Fruit fly (Drosophila melanogaster) whole organism, embryonic: Measurements from ENCODE around the gene Cyp313b1.
A peak's percentile ranks its signal among the peaks of the same experiment; 100 is the strongest.

ENCODE experiments used
- Abd-B ChIP-seq: fragments of 200-800 bp; sonication (Bioruptor generic); optimal IDR thresholded peaks from 2 replicates; lab custom pipeline; 2018; ENCODE audit warnings: missing biosample characterization, mild to moderate bottlenecking, missing genetic modification characterization, moderate library complexity
- CG10274 ChIP-seq: fragments of 200-800 bp; sonication (Bioruptor generic); optimal IDR thresholded peaks from 3 replicates; lab custom pipeline; 2017; ENCODE audit warnings: missing biosample characterization, mild to moderate bottlenecking, missing genetic modification characterization
- CG10462 ChIP-seq: fragments of 200-800 bp; sonication (Bioruptor generic); optimal IDR thresholded peaks from 2 replicates; lab custom pipeline; 2016; ENCODE audit warnings: missing biosample characterization, missing genetic modification characterization
- CG11723 ChIP-seq: fragments of 200-800 bp; sonication (Bioruptor generic); optimal IDR thresholded peaks from 2 replicates; lab custom pipeline; 2017; ENCODE audit warnings: missing biosample characterization, mild to moderate bottlenecking, missing genetic modification characterization
- CG17568 ChIP-seq: fragments of 200-800 bp; sonication (Bioruptor generic); optimal IDR thresholded peaks from 2 replicates; lab custom pipeline; 2018; ENCODE audit warnings: missing biosample characterization, mild to moderate bottlenecking, missing genetic modification characterization, moderate library complexity
- CG18262 ChIP-seq: fragments of 200-800 bp; optimal IDR thresholded peaks from 3 replicates; lab custom pipeline; 2019; ENCODE audit warnings: missing biosample characterization, mild to moderate bottlenecking, missing genetic modification characterization, moderate library complexity
- CG31224 ChIP-seq: fragments of 200-800 bp; sonication (Bioruptor generic); IDR thresholded peaks from 2 replicates; pipeline ENCODE4 v1.3.6; 2022; ENCODE audit warnings: missing biosample characterization, missing genetic modification characterization
- CG31441 ChIP-seq: fragments of 200-800 bp; sonication (Bioruptor generic); IDR thresholded peaks from 2 replicates; pipeline ENCODE4 v1.3.6; 2022; ENCODE audit warnings: missing biosample characterization, missing genetic modification characterization
- CG34376 ChIP-seq: fragments of 200-800 bp; sonication (Bioruptor generic); optimal IDR thresholded peaks from 2 replicates; lab custom pipeline; 2018; ENCODE audit warnings: missing biosample characterization, mild to moderate bottlenecking, missing genetic modification characterization
- CG43689 ChIP-seq: fragments of 200-800 bp; sonication (Bioruptor generic); IDR thresholded peaks from 2 replicates; pipeline ENCODE4 v1.3.6; 2022; ENCODE audit warnings: missing biosample characterization, missing genetic modification characterization
- CG4617 ChIP-seq: fragments of 200-800 bp; sonication (Bioruptor generic); optimal IDR thresholded peaks from 3 replicates; lab custom pipeline; 2016; ENCODE audit warnings: missing biosample characterization, missing genetic modification characterization, borderline replicate concordance
- CG4820 ChIP-seq: fragments of 200-800 bp; sonication (Bioruptor generic); optimal IDR thresholded peaks from 3 replicates; lab custom pipeline; 2016; ENCODE audit warnings: missing biosample characterization, missing genetic modification characterization
- CG5245 ChIP-seq: fragments of 200-800 bp; sonication (Bioruptor generic); optimal IDR thresholded peaks from 3 replicates; lab custom pipeline; 2016; ENCODE audit warnings: missing biosample characterization, missing genetic modification characterization
- CG7745 ChIP-seq: fragments of 200-800 bp; sonication (Bioruptor generic); optimal IDR thresholded peaks from 2 replicates; lab custom pipeline; 2018; ENCODE audit warnings: missing biosample characterization, mild to moderate bottlenecking, missing genetic modification characterization, moderate library complexity
- CG7987 ChIP-seq: fragments of 200-800 bp; sonication (Bioruptor generic); optimal IDR thresholded peaks from 2 replicates; lab custom pipeline; 2018; ENCODE audit warnings: missing biosample characterization, mild to moderate bottlenecking, missing genetic modification characterization, moderate library complexity
- CG8290 ChIP-seq, 3 experiments: fragments of 200-800 bp; sonication (Bioruptor generic); optimal IDR thresholded peaks; 2 replicates each; lab custom pipeline; 2016 to 2019; ENCODE audit warnings: missing biosample characterization in 3 of 3, missing genetic modification characterization in 3 of 3, mild to moderate bottlenecking in 2 of 3, moderate library complexity in 1 of 3
- CG8924 ChIP-seq: fragments of 200-800 bp; optimal IDR thresholded peaks from 3 replicates; lab custom pipeline; 2019; ENCODE audit warnings: missing biosample characterization, mild to moderate bottlenecking, missing genetic modification characterization, moderate library complexity
- CG9215 ChIP-seq: fragments of 200-800 bp; sonication (Bioruptor generic); IDR thresholded peaks from 2 replicates; pipeline ENCODE4 v1.3.6; 2022; ENCODE audit warnings: missing biosample characterization, missing genetic modification characterization
- CG9727 ChIP-seq: fragments of 200-800 bp; sonication (Bioruptor generic); optimal IDR thresholded peaks from 3 replicates; lab custom pipeline; 2017; ENCODE audit warnings: missing biosample characterization, mild to moderate bottlenecking, missing genetic modification characterization
- Dll ChIP-seq: fragments of 200-800 bp; sonication (Bioruptor generic); IDR thresholded peaks from 4 replicates; pipeline ENCODE4 v1.3.6; 2022; ENCODE audit warnings: missing biosample characterization, missing genetic modification characterization; ENCODE audit not compliant: partially characterized antibody
- Doc3 ChIP-seq: fragments of 200-800 bp; sonication (Bioruptor generic); IDR thresholded peaks from 3 replicates; pipeline ENCODE4 v1.3.6; 2022; ENCODE audit warnings: missing biosample characterization, missing genetic modification characterization; ENCODE audit not compliant: partially characterized antibody
- E2f2 ChIP-seq: fragments of 200-800 bp; sonication (Bioruptor generic); IDR thresholded peaks from 2 replicates; pipeline ENCODE4 v1.3.6; 2022; ENCODE audit warnings: missing biosample characterization, missing genetic modification characterization
- Fer2 ChIP-seq: fragments of 200-800 bp; sonication (Bioruptor generic); optimal IDR thresholded peaks from 2 replicates; lab custom pipeline; 2018; ENCODE audit warnings: missing biosample characterization, mild to moderate bottlenecking, missing genetic modification characterization, moderate library complexity
- MTF-1 ChIP-seq: fragments of 200-800 bp; sonication (Bioruptor generic); optimal IDR thresholded peaks from 2 replicates; lab custom pipeline; 2018; ENCODE audit warnings: missing biosample characterization, mild to moderate bottlenecking, missing genetic modification characterization, borderline replicate concordance
- Meics ChIP-seq: fragments of 200-800 bp; sonication (Bioruptor generic); optimal IDR thresholded peaks from 2 replicates; lab custom pipeline; 2017; ENCODE audit warnings: missing biosample characterization, mild to moderate bottlenecking, missing genetic modification characterization
- Optix ChIP-seq: fragments of 200-800 bp; sonication (Bioruptor generic); IDR thresholded peaks from 3 replicates; pipeline ENCODE4 v1.3.6; 2022; ENCODE audit warnings: missing biosample characterization, missing genetic modification characterization
- Stat92E ChIP-seq, 3 experiments: fragments of >200 bp in 2 of 3; fragments of 200-800 bp in 1 of 3; sonication (Bioruptor generic) in 1 of 3; optimal IDR thresholded peaks; 2 replicates each; lab custom pipeline; 2017 to 2019; ENCODE audit warnings: missing biosample characterization in 3 of 3, missing genetic modification characterization in 3 of 3, mild to moderate bottlenecking in 1 of 3, moderate library complexity in 1 of 3
- Vsx1 ChIP-seq: fragments of 200-800 bp; sonication (Bioruptor generic); optimal IDR thresholded peaks from 2 replicates; lab custom pipeline; 2017; ENCODE audit warnings: missing biosample characterization, mild to moderate bottlenecking, missing genetic modification characterization, missing genetic modification reagents
- Xbp1 ChIP-seq: fragments of 200-800 bp; sonication (Bioruptor generic); optimal IDR thresholded peaks from 3 replicates; lab custom pipeline; 2016; ENCODE audit warnings: missing biosample characterization, mild to moderate bottlenecking, missing genetic modification characterization
- aop ChIP-seq: fragments of 200-800 bp; sonication (Bioruptor generic); IDR thresholded peaks from 2 replicates; pipeline ENCODE4 v1.3.6; 2022; ENCODE audit warnings: missing biosample characterization, missing genetic modification characterization
- bowl ChIP-seq: fragments of 200-800 bp; sonication (Bioruptor generic); IDR thresholded peaks from 2 replicates; pipeline ENCODE4 v1.3.6; 2022; ENCODE audit warnings: missing biosample characterization, missing genetic modification characterization
- bsh ChIP-seq, 2 experiments: fragments of 200-800 bp; sonication (Bioruptor generic); optimal IDR thresholded peaks; 2 replicates each; lab custom pipeline; 2017 to 2018; ENCODE audit warnings: mild to moderate bottlenecking in 2 of 2, missing biosample characterization in 2 of 2, missing genetic modification characterization in 2 of 2, moderate library complexity in 1 of 2
- gce ChIP-seq: fragments of 200-800 bp; sonication (Bioruptor generic); IDR thresholded peaks from 3 replicates; pipeline ENCODE4 v1.3.6; 2022; ENCODE audit warnings: missing biosample characterization, missing genetic modification characterization
- insv ChIP-seq, 2 experiments: fragments of 200-800 bp; sonication (Bioruptor generic); optimal IDR thresholded peaks; 3 replicates each; lab custom pipeline; 2016 to 2018; ENCODE audit warnings: missing biosample characterization in 2 of 2, missing genetic modification characterization in 2 of 2
- lab ChIP-seq: fragments of 200-800 bp; sonication (Bioruptor generic); optimal IDR thresholded peaks from 3 replicates; lab custom pipeline; 2017; ENCODE audit warnings: missing biosample characterization, missing genetic modification characterization, mild to moderate bottlenecking, moderate library complexity, missing genetic modification reagents
- mirr ChIP-seq: fragments of 200-800 bp; sonication (Bioruptor generic); optimal IDR thresholded peaks from 3 replicates; lab custom pipeline; 2018; ENCODE audit warnings: missing biosample characterization, mild to moderate bottlenecking, missing genetic modification characterization
- mld ChIP-seq: fragments of 200-800 bp; sonication (Bioruptor generic); IDR thresholded peaks from 3 replicates; pipeline ENCODE4 v1.3.6; 2022; ENCODE audit warnings: missing biosample characterization, missing genetic modification characterization; ENCODE audit not compliant: partially characterized antibody
- odd ChIP-seq: fragments of 200-800 bp; sonication (Bioruptor generic); optimal IDR thresholded peaks from 2 replicates; lab custom pipeline; 2017; ENCODE audit warnings: missing biosample characterization, mild to moderate bottlenecking, missing genetic modification characterization
- onecut ChIP-seq: fragments of 200-800 bp; sonication (Bioruptor generic); IDR thresholded peaks from 2 replicates; pipeline ENCODE4 v1.3.6; 2022; ENCODE audit warnings: missing biosample characterization, missing genetic modification characterization
- seq ChIP-seq: fragments of 200-800 bp; sonication (Bioruptor generic); IDR thresholded peaks from 2 replicates; pipeline ENCODE4 v1.3.6; 2022; ENCODE audit warnings: missing biosample characterization, missing genetic modification characterization
- sob ChIP-seq: fragments of 200-800 bp; sonication (Bioruptor generic); IDR thresholded peaks from 2 replicates; pipeline ENCODE4 v1.3.6; 2022; ENCODE audit warnings: missing biosample characterization, missing genetic modification characterization
- sqz ChIP-seq: fragments of 200-800 bp; sonication (Bioruptor generic); optimal IDR thresholded peaks from 3 replicates; lab custom pipeline; 2018; ENCODE audit warnings: missing biosample characterization, mild to moderate bottlenecking, missing genetic modification characterization
- sr ChIP-seq: fragments of 200-800 bp; sonication (Bioruptor generic); IDR thresholded peaks from 3 replicates; pipeline ENCODE4 v1.3.6; 2022; ENCODE audit warnings: missing biosample characterization, missing genetic modification characterization
- tio ChIP-seq: fragments of 200-800 bp; sonication (Bioruptor generic); optimal IDR thresholded peaks from 2 replicates; lab custom pipeline; 2017; ENCODE audit warnings: missing biosample characterization, missing genetic modification characterization, inconsistent platforms
- trem ChIP-seq: fragments of 200-800 bp; optimal IDR thresholded peaks from 3 replicates; lab custom pipeline; 2019; ENCODE audit warnings: missing biosample characterization, mild to moderate bottlenecking, missing genetic modification characterization, moderate library complexity
- trh ChIP-seq: fragments of 200-800 bp; sonication (Bioruptor generic); optimal IDR thresholded peaks from 2 replicates; lab custom pipeline; 2016; ENCODE audit warnings: missing biosample characterization, missing genetic modification characterization
- tx ChIP-seq: fragments of 200-800 bp; sonication (Bioruptor generic); optimal IDR thresholded peaks from 2 replicates; lab custom pipeline; 2016; ENCODE audit warnings: missing biosample characterization, missing genetic modification characterization
- vfl ChIP-seq: fragments of 200-800 bp; sonication (Bioruptor generic); optimal IDR thresholded peaks from 2 replicates; lab custom pipeline; 2016; ENCODE audit warnings: missing biosample characterization, missing genetic modification characterization
- yki ChIP-seq: fragments of >200 bp; optimal IDR thresholded peaks from 3 replicates; lab custom pipeline; 2018

The Cyp313b1 gene

dm6 chr3R:8694110-8694826, 48.8 kb upstream of the Cyp313b1 start (continued):
- TF ChIP-seq CG18262 (tag; lab: Kevin White, UChicago) (no peak), Meics (GFP tag; lab: Kevin White, UChicago) (peak; percentile 54), mirr (GFP tag; lab: Kevin White, UChicago) (peak; percentile 54), Fer2 (peak; percentile 30), CG43689 (no peak), CG4820 (no peak), CG7745 (tag; lab: Kevin White, UChicago) (no peak), CG9215 (GFP tag; lab: Robert Waterston, UW) (no peak), CG10274 (no peak), CG7987 (no peak), CG34376 (GFP tag; lab: Kevin White, UChicago) (peak; percentile 95), lab (GFP tag; lab: Kevin White, UChicago) (peak; percentile 56), CG4617 (GFP tag; lab: Kevin White, UChicago) (no peak), trem (tag; lab: Kevin White, UChicago) (no peak), tx (GFP tag; lab: Kevin White, UChicago) (no peak), yki (lab: Kevin White, UChicago) (no peak), Xbp1 (GFP tag; lab: Kevin White, UChicago) (no peak), sob (GFP tag; lab: Robert Waterston, UW) (no peak; the same call in 1 of the 2 replicates), vfl (no peak), MTF-1 (GFP tag; lab: Kevin White, UChicago) (peak; percentile 9), tio (GFP tag; lab: Kevin White, UChicago) (no peak), onecut (GFP tag; lab: Robert Waterston, UW) (peak; percentile 14; the same call in 1 of the 2 replicates), bowl (GFP tag; lab: Robert Waterston, UW) (no peak), gce (GFP tag; lab: Robert Waterston, UW) (no peak), E2f2 (GFP tag; lab: Robert Waterston, UW) (no peak), CG8924 (tag; lab: Kevin White, UChicago) (no peak), Doc3 (GFP tag; lab: Robert Waterston, UW) (no peak), sr (no peak), CG31441 (GFP tag; lab: Robert Waterston, UW) (no peak), Optix (GFP tag; lab: Robert Waterston, UW) (no peak), seq (peak; percentile 89), trh (GFP tag; lab: Kevin White, UChicago) (no peak), odd (GFP tag; lab: Kevin White, UChicago) (peak; percentile 55), CG17568 (GFP tag; lab: Kevin White, UChicago) (peak; percentile 44), Stat92E (GFP tag; optimal IDR thresholded peaks at IDR 0.05; lab: Kevin White, UChicago) (no peak), sqz (GFP tag; lab: Kevin White, UChicago) (peak; percentile 93), insv (GFP tag; optimal IDR thresholded peaks at IDR 0.05; lab: Kevin White, UChicago) (no peak), aop (no peak), CG9727 (GFP tag; lab: Kevin White, UChicago) (peak; percentile 42), CG8290 (GFP tag; optimal IDR thresholded peaks at IDR 0.05; lab: Kevin White, UChicago) (no peak), CG8290 (tag; optimal IDR thresholded peaks at IDR 0.05; lab: Kevin White, UChicago) (no peak), mld (no peak), CG5245 (GFP tag; lab: Kevin White, UChicago) (no peak), bsh (GFP tag; optimal IDR thresholded peaks at IDR 0.05; lab: Kevin White, UChicago) (no peak), CG31224 (no peak), Vsx1 (GFP tag; lab: Kevin White, UChicago) (no peak), CG10462 (GFP tag; lab: Kevin White, UChicago) (no peak), Abd-B (GFP tag; lab: Kevin White, UChicago) (no peak), Dll (GFP tag; lab: Robert Waterston, UW) (no peak), CG11723 (no peak)
